Worm (Caenorhabditis elegans) whole organism, L4/young adult: ENCODE data around the gene C09B8.3.

Experiments used
- dao-5 ChIP-seq: sonication (generic microtip); optimal IDR thresholded peaks from 2 replicates; lab custom pipeline; 2016; ENCODE audit warnings: missing genotype, missing genetic modification characterization, moderate library complexity, missing compliant biosample characterization
- him-1 ChIP-seq: sonication (generic microtip); optimal IDR thresholded peaks from 2 replicates; lab custom pipeline; 2016; ENCODE audit warnings: missing genotype, missing genetic modification reagents, missing genetic modification characterization, missing compliant biosample characterization

ce11 chrX:5999103-5999554 lies 11.3 kb downstream of the C09B8.3 start, which contains the start of gene F22F4.9:
- no peak for TF ChIP-seq dao-5
- no peak for TF ChIP-seq him-1 (tag; lab: Kevin White, UChicago)
